Fruit fly (Drosophila melanogaster) whole organism, prepupa: Measurements from ENCODE around the gene CG33631.

ENCODE experiments used
- Blimp-1 ChIP-seq: fragments of 200-800 bp; sonication (Bioruptor generic); optimal IDR thresholded peaks from 3 replicates; lab custom pipeline; 2017; ENCODE audit warnings: missing biosample characterization, missing genetic modification characterization, mild to moderate bottlenecking, moderate library complexity, missing genetic modification reagents
- CG10631 ChIP-seq: fragments of 200-800 bp; sonication (Bioruptor generic); optimal IDR thresholded peaks from 2 replicates; lab custom pipeline; 2016; ENCODE audit warnings: missing biosample characterization, missing genetic modification characterization
- CG10669 ChIP-seq: fragments of 200-800 bp; sonication (Bioruptor generic); optimal IDR thresholded peaks from 3 replicates; lab custom pipeline; 2018; ENCODE audit warnings: missing biosample characterization, mild to moderate bottlenecking, missing genetic modification characterization, moderate library complexity
- CG11762 ChIP-seq: fragments of 200-800 bp; sonication (Bioruptor generic); optimal IDR thresholded peaks from 3 replicates; lab custom pipeline; 2016; ENCODE audit warnings: missing biosample characterization, missing genetic modification characterization; ENCODE audit not compliant: insufficient read depth
- CG11902 ChIP-seq: fragments of 200-800 bp; sonication (Bioruptor generic); optimal IDR thresholded peaks from 3 replicates; lab custom pipeline; 2016; ENCODE audit warnings: missing biosample characterization, missing genetic modification characterization
- CG15336 ChIP-seq: fragments of 200-800 bp; sonication (Bioruptor generic); IDR thresholded peaks from 2 replicates; pipeline ENCODE4 v1.3.6; 2022; ENCODE audit warnings: missing biosample characterization, missing genetic modification characterization
- CG1621 ChIP-seq: fragments of 200-800 bp; sonication (Bioruptor generic); optimal IDR thresholded peaks from 3 replicates; lab custom pipeline; 2018; ENCODE audit warnings: missing biosample characterization, mild to moderate bottlenecking, missing genetic modification characterization
- CG3032 ChIP-seq: fragments of 200-800 bp; optimal IDR thresholded peaks from 2 replicates; lab custom pipeline; 2019; ENCODE audit warnings: missing biosample characterization, mild to moderate bottlenecking, missing genetic modification characterization, moderate library complexity
- CG31627 ChIP-seq: fragments of 200-800 bp; sonication (Bioruptor generic); optimal IDR thresholded peaks from 3 replicates; lab custom pipeline; 2016; ENCODE audit warnings: missing biosample characterization, missing genetic modification characterization
- CG32006 ChIP-seq: fragments of 200-800 bp; sonication (Bioruptor generic); optimal IDR thresholded peaks from 3 replicates; lab custom pipeline; 2017; ENCODE audit warnings: missing biosample characterization, mild to moderate bottlenecking, missing genetic modification characterization
- CG34406 ChIP-seq: fragments of 200-800 bp; sonication (Bioruptor generic); optimal IDR thresholded peaks from 3 replicates; lab custom pipeline; 2016; ENCODE audit warnings: missing biosample characterization, missing genetic modification characterization
- CG3919 ChIP-seq: fragments of 200-800 bp; sonication (Bioruptor generic); optimal IDR thresholded peaks from 3 replicates; lab custom pipeline; 2016; ENCODE audit warnings: missing biosample characterization, missing genetic modification characterization
- CG4318 ChIP-seq: fragments of 200-800 bp; sonication (Bioruptor generic); optimal IDR thresholded peaks from 3 replicates; lab custom pipeline; 2017; ENCODE audit warnings: missing biosample characterization, mild to moderate bottlenecking, missing genetic modification characterization
- CG6163 ChIP-seq: fragments of 200-800 bp; sonication (Bioruptor generic); IDR thresholded peaks from 3 replicates; pipeline ENCODE4 v1.3.6; 2022; ENCODE audit warnings: missing biosample characterization, missing genetic modification characterization
- CG6276 ChIP-seq: fragments of 200-800 bp; sonication (Bioruptor generic); optimal IDR thresholded peaks from 2 replicates; lab custom pipeline; 2017; ENCODE audit warnings: missing biosample characterization, mild to moderate bottlenecking, missing genetic modification characterization
- CG6792 ChIP-seq: fragments of 200-800 bp; sonication (Bioruptor generic); optimal IDR thresholded peaks from 3 replicates; lab custom pipeline; 2016; ENCODE audit warnings: missing biosample characterization, missing genetic modification characterization
- CG6808 ChIP-seq: fragments of 200-800 bp; sonication (Bioruptor generic); optimal IDR thresholded peaks from 3 replicates; lab custom pipeline; 2017; ENCODE audit warnings: missing biosample characterization, missing genetic modification characterization, mild to moderate bottlenecking, moderate library complexity, missing genetic modification reagents
- CG6854 ChIP-seq: fragments of 200-800 bp; sonication (Bioruptor generic); optimal IDR thresholded peaks from 2 replicates; lab custom pipeline; 2017; ENCODE audit warnings: missing biosample characterization, mild to moderate bottlenecking, missing genetic modification characterization
- CG7368 ChIP-seq: fragments of 200-800 bp; sonication (Bioruptor generic); optimal IDR thresholded peaks from 3 replicates; lab custom pipeline; 2016; ENCODE audit warnings: missing biosample characterization, missing genetic modification characterization
- CG8119 ChIP-seq: fragments of 200-800 bp; sonication (Bioruptor generic); IDR thresholded peaks from 3 replicates; pipeline ENCODE4 v1.3.6; 2022; ENCODE audit warnings: missing biosample characterization, missing genetic modification characterization
- Eip75B ChIP-seq: fragments of 200-800 bp; sonication (Bioruptor generic); optimal IDR thresholded peaks from 3 replicates; lab custom pipeline; 2016; ENCODE audit warnings: missing biosample characterization, missing genetic modification characterization
- Eip78C ChIP-seq: fragments of 200-800 bp; sonication (Bioruptor generic); peaks from one replicate; lab custom pipeline; 2016; ENCODE audit warnings: missing biosample characterization, missing genetic modification characterization
- Eip93F ChIP-seq: fragments of 200-800 bp; sonication (Bioruptor generic); optimal IDR thresholded peaks from 2 replicates; lab custom pipeline; 2016; ENCODE audit warnings: missing biosample characterization, mild to moderate bottlenecking, missing genetic modification characterization
- Gug ChIP-seq: fragments of 200-800 bp; sonication (Bioruptor generic); IDR thresholded peaks from 2 replicates; pipeline ENCODE4 v1.3.6; 2022; ENCODE audit warnings: missing biosample characterization, missing genetic modification characterization
- Hr38 ChIP-seq: sonication (Bioruptor generic); optimal IDR thresholded peaks from 2 replicates; lab custom pipeline; 2016; ENCODE audit warnings: missing biosample characterization, missing genetic modification characterization
- Hr4 ChIP-seq: fragments of 200-800 bp; sonication (Bioruptor generic); optimal IDR thresholded peaks from 3 replicates; lab custom pipeline; 2016; ENCODE audit warnings: missing biosample characterization, missing genetic modification characterization
- Lpt ChIP-seq: fragments of 200-800 bp; sonication (Bioruptor generic); optimal IDR thresholded peaks from 3 replicates; lab custom pipeline; 2016; ENCODE audit warnings: missing biosample characterization, missing genetic modification characterization
- OdsH ChIP-seq: fragments of 200-800 bp; sonication (Bioruptor generic); optimal IDR thresholded peaks from 3 replicates; lab custom pipeline; 2016; ENCODE audit warnings: missing biosample characterization, missing genetic modification characterization
- Smox ChIP-seq: fragments of 200-800 bp; sonication (Bioruptor generic); optimal IDR thresholded peaks from 3 replicates; lab custom pipeline; 2016; ENCODE audit warnings: missing biosample characterization, missing genetic modification characterization
- Sox102F ChIP-seq: fragments of 200-800 bp; sonication (Bioruptor generic); optimal IDR thresholded peaks from 2 replicates; lab custom pipeline; 2016; ENCODE audit warnings: missing biosample characterization, mild to moderate bottlenecking, missing genetic modification characterization
- Sox14 ChIP-seq: fragments of 200-800 bp; sonication (Bioruptor generic); optimal IDR thresholded peaks from 3 replicates; lab custom pipeline; 2016; ENCODE audit warnings: missing biosample characterization, missing genetic modification characterization
- acj6 ChIP-seq: fragments of 200-800 bp; sonication (Bioruptor generic); optimal IDR thresholded peaks from 3 replicates; lab custom pipeline; 2016; ENCODE audit warnings: missing biosample characterization, missing genetic modification characterization
- cyc ChIP-seq: fragments of 200-800 bp; sonication (Bioruptor generic); optimal IDR thresholded peaks from 3 replicates; lab custom pipeline; 2016; ENCODE audit warnings: missing biosample characterization, missing genetic modification characterization
- dac ChIP-seq: fragments of 200-800 bp; sonication (Bioruptor generic); optimal IDR thresholded peaks from 2 replicates; lab custom pipeline; 2017; ENCODE audit warnings: missing biosample characterization, mild to moderate bottlenecking, missing genetic modification characterization
- dsx ChIP-seq: fragments of 200-800 bp; optimal IDR thresholded peaks from 3 replicates; lab custom pipeline; 2019; ENCODE audit warnings: missing biosample characterization, mild to moderate bottlenecking, missing genetic modification characterization, moderate library complexity; ENCODE audit not compliant: poor library complexity, severe bottlenecking
- eg ChIP-seq: fragments of 200-800 bp; sonication (Bioruptor generic); IDR thresholded peaks from 3 replicates; pipeline ENCODE4 v1.3.6; 2022; ENCODE audit warnings: missing biosample characterization, missing genetic modification characterization
- esn ChIP-seq: fragments of 200-800 bp; sonication (Bioruptor generic); optimal IDR thresholded peaks from 2 replicates; lab custom pipeline; 2016; ENCODE audit warnings: missing biosample characterization, mild to moderate bottlenecking, missing genetic modification characterization, moderate library complexity
- fd59A ChIP-seq: fragments of 200-800 bp; sonication (Bioruptor generic); optimal IDR thresholded peaks from 2 replicates; lab custom pipeline; 2017; ENCODE audit warnings: missing biosample characterization, mild to moderate bottlenecking, missing genetic modification characterization, missing genetic modification reagents
- fd85E ChIP-seq: fragments of 200-800 bp; sonication (Bioruptor generic); optimal IDR thresholded peaks from 3 replicates; lab custom pipeline; 2016; ENCODE audit warnings: missing biosample characterization, missing genetic modification characterization
- fkh ChIP-seq: fragments of 200-800 bp; sonication (Bioruptor generic); optimal IDR thresholded peaks from 3 replicates; lab custom pipeline; 2017; ENCODE audit warnings: missing biosample characterization, mild to moderate bottlenecking, missing genetic modification characterization, moderate library complexity
- lz ChIP-seq: fragments of 200-800 bp; sonication (Bioruptor generic); optimal IDR thresholded peaks from 3 replicates; lab custom pipeline; 2016; ENCODE audit warnings: missing biosample characterization, missing genetic modification characterization
- net ChIP-seq: fragments of 200-800 bp; sonication (Bioruptor generic); optimal IDR thresholded peaks from 3 replicates; lab custom pipeline; 2016; ENCODE audit warnings: missing biosample characterization, missing genetic modification characterization
- pdm3 ChIP-seq: fragments of 200-800 bp; sonication (Bioruptor generic); optimal IDR thresholded peaks from 3 replicates; lab custom pipeline; 2016; ENCODE audit warnings: missing biosample characterization, missing genetic modification characterization
- salr ChIP-seq, 2 experiments: fragments of 200-800 bp; sonication (Bioruptor generic); optimal IDR thresholded peaks; 3 replicates each; lab custom pipeline; 2016 to 2018; ENCODE audit warnings: missing biosample characterization in 2 of 2, missing genetic modification characterization in 2 of 2, mild to moderate bottlenecking in 1 of 2
- spab ChIP-seq: fragments of 200-800 bp; sonication (Bioruptor generic); optimal IDR thresholded peaks from 2 replicates; lab custom pipeline; 2017; ENCODE audit warnings: missing biosample characterization, mild to moderate bottlenecking, missing genetic modification characterization, missing genetic modification reagents
- svp ChIP-seq: fragments of 200-800 bp; sonication (Bioruptor generic); peaks from one replicate; lab custom pipeline; 2016; ENCODE audit warnings: missing biosample characterization, missing genetic modification characterization
- topi ChIP-seq: fragments of 200-800 bp; sonication (Bioruptor generic); optimal IDR thresholded peaks from 3 replicates; lab custom pipeline; 2016; ENCODE audit warnings: missing biosample characterization, missing genetic modification characterization
- vri ChIP-seq: fragments of 200-800 bp; sonication (Bioruptor generic); optimal IDR thresholded peaks from 3 replicates; lab custom pipeline; 2016; ENCODE audit warnings: missing biosample characterization, mild to moderate bottlenecking, missing genetic modification characterization

The CG33631 gene

dm6 chr3R:10042664-10043372, 21.0 kb upstream of the CG33631 start, which contains the start of the genes Mical and CG3909 (continued):
- TF ChIP-seq CG6276 (GFP tag; lab: Kevin White, UChicago) = no peak
- TF ChIP-seq fd85E = no peak
- TF ChIP-seq Sox102F (GFP tag; lab: Kevin White, UChicago) = peak; percentile 59
- no peak for TF ChIP-seq CG4318
- peak; percentile 73 for TF ChIP-seq CG31627
- TF ChIP-seq Hr4 = peak; percentile 69
- TF ChIP-seq dac (GFP tag; lab: Kevin White, UChicago) = no peak
- TF ChIP-seq Eip78C = peak; percentile 82
- TF ChIP-seq CG15336 (GFP tag; lab: Robert Waterston, UW) = peak; percentile 78
- peak; percentile 83 for TF ChIP-seq OdsH
- TF ChIP-seq CG3032 (tag; lab: Kevin White, UChicago) = peak; percentile 86
- peak; percentile 25 for TF ChIP-seq Sox14
- TF ChIP-seq Lpt = peak; percentile 57
- peak; percentile 45 for TF ChIP-seq Eip93F (GFP tag; lab: Kevin White, UChicago)
- TF ChIP-seq salr (GFP tag; optimal IDR thresholded peaks at IDR 0.05; lab: Kevin White, UChicago) = peak in 1 of 2 experiments; percentile 82
- TF ChIP-seq eg (GFP tag; lab: Robert Waterston, UW) = peak; percentile 92
- TF ChIP-seq CG6792 (GFP tag; lab: Kevin White, UChicago) = peak; percentile 78
- TF ChIP-seq svp (GFP tag; lab: Kevin White, UChicago) = peak; percentile 89
- TF ChIP-seq spab = peak; percentile 25
- no peak for TF ChIP-seq CG6854 (GFP tag; lab: Kevin White, UChicago)
- TF ChIP-seq CG7368 (GFP tag; lab: Kevin White, UChicago) = peak; percentile 80
- TF ChIP-seq Smox (GFP tag; lab: Kevin White, UChicago) = peak; percentile 68
- peak; percentile 66 for TF ChIP-seq lz (GFP tag; lab: Kevin White, UChicago)
- TF ChIP-seq CG8119 (GFP tag; lab: Robert Waterston, UW) = peak; percentile 85
- peak; percentile 35 for TF ChIP-seq CG1621 (tag; lab: Kevin White, UChicago)
- peak; percentile 68 for TF ChIP-seq net
- no peak for TF ChIP-seq fd59A (GFP tag; lab: Kevin White, UChicago)
- peak; percentile 76 for TF ChIP-seq CG3919 (GFP tag; lab: Kevin White, UChicago)
- peak; percentile 69 for TF ChIP-seq vri
- TF ChIP-seq dsx (GFP tag; lab: Kevin White, UChicago) = peak; percentile 77
- TF ChIP-seq Gug (GFP tag; lab: Robert Waterston, UW) = peak; percentile 76
- no peak for TF ChIP-seq Eip75B (GFP tag; lab: Kevin White, UChicago)
- TF ChIP-seq esn (GFP tag; lab: Kevin White, UChicago) = peak; percentile 81
- peak; percentile 38 for TF ChIP-seq CG11902 (GFP tag; lab: Kevin White, UChicago)
- TF ChIP-seq pdm3 = peak; percentile 65
- TF ChIP-seq Blimp-1 (GFP tag; lab: Kevin White, UChicago) = peak; percentile 39
- peak; percentile 83 for TF ChIP-seq CG34406 (GFP tag; lab: Kevin White, UChicago)
- peak; percentile 74 for TF ChIP-seq cyc (GFP tag; lab: Kevin White, UChicago)
- TF ChIP-seq CG11762 (GFP tag; lab: Kevin White, UChicago) = peak; percentile 71
- TF ChIP-seq CG10631 (GFP tag; lab: Kevin White, UChicago) = peak; percentile 88
- TF ChIP-seq CG6163 (GFP tag; lab: Robert Waterston, UW) = peak; percentile 85

- no peak for TF ChIP-seq Blimp-1 (GFP tag; lab: Kevin White, UChicago)
- TF ChIP-seq Sox102F (GFP tag; lab: Kevin White, UChicago) = no peak
- TF ChIP-seq CG3919 (GFP tag; lab: Kevin White, UChicago) = no peak
- TF ChIP-seq eg (GFP tag; lab: Robert Waterston, UW) = no peak
- TF ChIP-seq Lpt = no peak
- TF ChIP-seq vri = peak; percentile 42
- no peak for TF ChIP-seq CG32006
- TF ChIP-seq esn (GFP tag; lab: Kevin White, UChicago) = peak; percentile 6
- TF ChIP-seq topi (GFP tag; lab: Kevin White, UChicago) = peak; percentile 33
- TF ChIP-seq CG6808 (GFP tag; lab: Kevin White, UChicago) = no peak
- TF ChIP-seq salr (GFP tag; optimal IDR thresholded peaks at IDR 0.05; lab: Kevin White, UChicago) = no peak
- peak; percentile 1 for TF ChIP-seq dsx (GFP tag; lab: Kevin White, UChicago)
- no peak for TF ChIP-seq CG10669 (GFP tag; lab: Kevin White, UChicago)
- TF ChIP-seq CG3032 (tag; lab: Kevin White, UChicago) = no peak
- no peak for TF ChIP-seq Hr38 (GFP tag; lab: Kevin White, UChicago)
- no peak for TF ChIP-seq spab
- TF ChIP-seq Smox (GFP tag; lab: Kevin White, UChicago) = no peak
- no peak for TF ChIP-seq acj6 (GFP tag; lab: Kevin White, UChicago)
- TF ChIP-seq CG7368 (GFP tag; lab: Kevin White, UChicago) = no peak
- no peak for TF ChIP-seq CG6276 (GFP tag; lab: Kevin White, UChicago)
- peak; percentile 52 for TF ChIP-seq fkh
- no peak for TF ChIP-seq CG6163 (GFP tag; lab: Robert Waterston, UW)
- TF ChIP-seq Sox14 = no peak
- TF ChIP-seq CG15336 (GFP tag; lab: Robert Waterston, UW) = no peak
Observed at dm6 chr3R:10045343-10045742, 18.5 kb upstream of the CG33631 start, which contains the start of the genes CG11722 and mtTFB2. CG11722 (minus strand) TSS chr3R:10045542. mtTFB2 (plus strand) TSS chr3R:10045574.
